Worm (Caenorhabditis elegans) whole organism, L4 larva: Measurements from ENCODE around the gene K09E4.4.

Experiments used
- D1046.2 ChIP-seq: fragments of 200-800 bp; sonication (Bioruptor generic); IDR thresholded peaks from 2 replicates; pipeline ENCODE4 v1.3.6; 2022; ENCODE audit warnings: missing genetic modification characterization, missing compliant biosample characterization
- F10B5.3 ChIP-seq: sonication (generic microtip); optimal IDR thresholded peaks from 2 replicates; lab custom pipeline; 2016; ENCODE audit warnings: mild to moderate bottlenecking, missing genetic modification characterization, missing compliant biosample characterization
- F26F4.8 ChIP-seq: fragments of 200-800 bp; sonication (Bioruptor generic); conservative IDR thresholded peaks from 2 replicates; pipeline ENCODE4 v1.3.6; 2022; ENCODE audit warnings: missing genetic modification characterization, missing compliant biosample characterization
- F37D6.2 ChIP-seq: sonication (generic microtip); optimal IDR thresholded peaks from 2 replicates; lab custom pipeline; 2016; ENCODE audit warnings: mild to moderate bottlenecking, missing genetic modification characterization, missing compliant biosample characterization
- F44E2.7 ChIP-seq: fragments of 200-800 bp; sonication (Bioruptor generic); IDR thresholded peaks from 2 replicates; pipeline ENCODE4 v2.1.2; 2022; ENCODE audit warnings: missing genetic modification characterization, missing compliant biosample characterization
- F49E8.2 ChIP-seq: sonication (generic microtip); optimal IDR thresholded peaks from 2 replicates; lab custom pipeline; 2016; ENCODE audit warnings: missing compliant biosample characterization, mild to moderate bottlenecking, missing genetic modification characterization, borderline replicate concordance
- T20F7.1 ChIP-seq: fragments of 200-800 bp; sonication (Bioruptor generic); optimal IDR thresholded peaks from 2 replicates; lab custom pipeline; 2018; ENCODE audit warnings: mild to moderate bottlenecking, missing genetic modification characterization, missing compliant biosample characterization
- T26A8.4 ChIP-seq: fragments of 200-800 bp; sonication (Bioruptor generic); IDR thresholded peaks from 2 replicates; pipeline ENCODE4 v1.3.6; 2022; ENCODE audit warnings: missing genetic modification characterization, missing compliant biosample characterization
- Y48G9A.11 ChIP-seq: fragments of 200-800 bp; sonication (Bioruptor generic); IDR thresholded peaks from 2 replicates; pipeline ENCODE4 v1.3.6; 2022; ENCODE audit warnings: missing genetic modification reagents, missing genetic modification characterization, missing compliant biosample characterization
- ZK337.2 ChIP-seq: fragments of 200-800 bp; sonication (Bioruptor generic); IDR thresholded peaks from 2 replicates; pipeline ENCODE4 v1.3.6; 2022; ENCODE audit warnings: missing genetic modification reagents, missing genetic modification characterization, missing compliant biosample characterization
- ZK546.5 ChIP-seq, 2 experiments: sonication (generic microtip); optimal IDR thresholded peaks; 2 replicates each; lab custom pipeline; 2017; ENCODE audit warnings: missing biosample characterization in 2 of 2, missing genetic modification characterization in 2 of 2
- aly-2 ChIP-seq: sonication (generic microtip); optimal IDR thresholded peaks from 2 replicates; lab custom pipeline; 2018; ENCODE audit warnings: missing biosample characterization, missing genetic modification characterization
- ceh-20 ChIP-seq: fragments of 200-800 bp; sonication (Bioruptor generic); IDR thresholded peaks from 2 replicates; pipeline ENCODE4 v1.3.6; 2022; ENCODE audit warnings: missing genetic modification reagents, missing genetic modification characterization, missing compliant biosample characterization
- ceh-28 ChIP-seq: fragments of 150-350 bp; optimal IDR thresholded peaks from 2 replicates; lab custom pipeline; 2014; ENCODE audit warnings: missing biosample characterization, missing genetic modification reagents, missing genetic modification characterization
- ceh-44 ChIP-seq: fragments of 200-800 bp; sonication (Bioruptor generic); IDR thresholded peaks from 2 replicates; pipeline ENCODE4 v1.3.6; 2022; ENCODE audit warnings: missing genetic modification reagents, missing genetic modification characterization, missing compliant biosample characterization
- ces-1 ChIP-seq: fragments of 150-350 bp; sonication (generic microtip); optimal IDR thresholded peaks from 4 replicates; lab custom pipeline; 2014; ENCODE audit warnings: missing biosample characterization, missing genetic modification reagents, missing genetic modification characterization
- cey-2 ChIP-seq: sonication (generic microtip); optimal IDR thresholded peaks from 3 replicates; lab custom pipeline; 2017; ENCODE audit warnings: missing genetic modification characterization, mild to moderate bottlenecking, missing compliant biosample characterization, antibody characterized with exemption, borderline replicate concordance; ENCODE audit not compliant: insufficient read depth
- ctbp-1 ChIP-seq: fragments of 200-800 bp; sonication (Bioruptor generic); IDR thresholded peaks from 2 replicates; pipeline ENCODE4 v1.3.6; 2022; ENCODE audit warnings: missing genetic modification reagents, missing genetic modification characterization, missing compliant biosample characterization
- daf-8 ChIP-seq: fragments of 200-800 bp; sonication (Bioruptor generic); IDR thresholded peaks from 2 replicates; pipeline ENCODE4 v1.3.6; 2022; ENCODE audit warnings: missing genetic modification characterization, missing compliant biosample characterization
- dve-1 ChIP-seq: sonication (generic microtip); optimal IDR thresholded peaks from 2 replicates; lab custom pipeline; 2017; ENCODE audit warnings: antibody characterized with exemption, mild to moderate bottlenecking, missing genetic modification characterization, missing compliant biosample characterization; ENCODE audit not compliant: insufficient read depth
- egl-43 ChIP-seq: fragments of 200-800 bp; sonication (Bioruptor generic); IDR thresholded peaks from 2 replicates; pipeline ENCODE4 v1.3.6; 2022; ENCODE audit warnings: missing genetic modification reagents, missing genetic modification characterization, missing compliant biosample characterization
- gei-8 ChIP-seq: fragments of 200-800 bp; sonication (Bioruptor generic); optimal IDR thresholded peaks from 2 replicates; lab custom pipeline; 2018; ENCODE audit warnings: mild to moderate bottlenecking, missing genetic modification characterization, missing compliant biosample characterization
- lim-7 ChIP-seq: fragments of 200-800 bp; sonication (Bioruptor generic); IDR thresholded peaks from 2 replicates; pipeline ENCODE4 v1.3.6; 2022; ENCODE audit warnings: missing genetic modification characterization, missing compliant biosample characterization
- lin-38 ChIP-seq: fragments of 200-800 bp; sonication (Bioruptor generic); IDR thresholded peaks from 2 replicates; pipeline ENCODE4 v1.3.6; 2022; ENCODE audit warnings: missing genetic modification reagents, missing genetic modification characterization, missing compliant biosample characterization
- lir-3 ChIP-seq: sonication (generic microtip); optimal IDR thresholded peaks from 2 replicates; lab custom pipeline; 2016; ENCODE audit warnings: mild to moderate bottlenecking, missing genetic modification characterization, missing compliant biosample characterization
- lsy-2 ChIP-seq, 2 experiments: fragments of 150-350 bp in 1 of 2; sonication (generic microtip) in 1 of 2; optimal IDR thresholded peaks; 2 replicates each; lab custom pipeline; 2014 to 2017; ENCODE audit warnings: missing biosample characterization in 2 of 2, missing genetic modification characterization in 2 of 2
- madf-9 ChIP-seq: fragments of 200-800 bp; sonication (Bioruptor generic); conservative IDR thresholded peaks from 2 replicates; pipeline ENCODE4 v1.3.6; 2022; ENCODE audit warnings: missing genetic modification reagents, missing genetic modification characterization, missing compliant biosample characterization
- nhr-28 ChIP-seq: fragments of 150-350 bp; optimal IDR thresholded peaks from 2 replicates; lab custom pipeline; 2014; ENCODE audit warnings: missing biosample characterization, missing genetic modification characterization
- nhr-6 ChIP-seq: fragments of 150-350 bp; optimal IDR thresholded peaks from 2 replicates; lab custom pipeline; 2014; ENCODE audit warnings: missing biosample characterization, missing genetic modification characterization
- spr-3 ChIP-seq: fragments of 200-800 bp; sonication (Bioruptor generic); optimal IDR thresholded peaks from 2 replicates; lab custom pipeline; 2018; ENCODE audit warnings: mild to moderate bottlenecking, missing genetic modification characterization, missing compliant biosample characterization
- tag-97 ChIP-seq: fragments of 200-800 bp; sonication (Bioruptor generic); IDR thresholded peaks from 2 replicates; pipeline ENCODE4 v1.3.6; 2022; ENCODE audit warnings: missing genetic modification characterization, missing compliant biosample characterization
- tra-1 ChIP-seq: fragments of 200-800 bp; sonication (Bioruptor generic); IDR thresholded peaks from 2 replicates; pipeline ENCODE4 v1.3.6; 2022; ENCODE audit warnings: missing genetic modification reagents, missing genetic modification characterization, missing compliant biosample characterization
- unc-62 ChIP-seq, 3 experiments: fragments of 150-350 bp in 1 of 3; sonication (generic microtip); optimal IDR thresholded peaks in 2 of 3; peaks in 1 of 3; 1 replicate in 1 of 3; 2 replicates in 2 of 3; lab custom pipeline; 2014 to 2017; ENCODE audit warnings: missing biosample characterization in 3 of 3, missing genetic modification characterization in 3 of 3, missing genetic modification reagents in 3 of 3, missing genotype in 1 of 3
- zag-1 ChIP-seq: fragments of 150-350 bp; optimal IDR thresholded peaks from 2 replicates; lab custom pipeline; 2014; ENCODE audit warnings: missing biosample characterization, missing genetic modification characterization

The K09E4.4 gene

ce11 chrII:14106164-14106563, 15.8 kb downstream of the K09E4.4 start:
- TF ChIP-seq tag-97 (GFP tag; lab: Robert Waterston, UW) (no peak), unc-62 (GFP tag; optimal IDR thresholded peaks at IDR 0.05 in 1 of 2; lab: Kevin White, UChicago) (peak in 1 of 2 experiments; percentile 80), unc-62 (tag; optimal IDR thresholded peaks at IDR 0.05; lab: Kevin White, UChicago) (no peak)

ce11 chrII:14104470-14104869, 17.5 kb downstream of the K09E4.4 start, which contains the start of gene gur-4:
TSS of gene gur-4 (plus strand) at chrII:14104770.
- TF ChIP-seq tag-97 (GFP tag; lab: Robert Waterston, UW) (no peak), zag-1 (no peak), lin-38 (no peak), tra-1 (GFP tag; lab: Robert Waterston, UW) (no peak), egl-43 (no peak), T20F7.1 (no peak), gei-8 (GFP tag; lab: Kevin White, UChicago) (no peak), daf-8 (GFP tag; lab: Robert Waterston, UW) (no peak), F49E8.2 (tag; lab: Kevin White, UChicago) (no peak), ZK337.2 (GFP tag; lab: Robert Waterston, UW) (no peak), nhr-28 (tag; lab: Kevin White, UChicago) (no peak), ZK546.5 (tag; optimal IDR thresholded peaks at IDR 0.05; lab: Kevin White, UChicago) (no peak), spr-3 (GFP tag; lab: Kevin White, UChicago) (no peak), lim-7 (GFP tag; lab: Robert Waterston, UW) (no peak)

- TF ChIP-seq ces-1 (GFP tag; lab: Kevin White, UChicago) (no peak), unc-62 (GFP tag; optimal IDR thresholded peaks at IDR 0.05 in 1 of 2; lab: Kevin White, UChicago) (peak in 1 of 2 experiments; percentile 29), unc-62 (tag; optimal IDR thresholded peaks at IDR 0.05; lab: Kevin White, UChicago) (no peak)
- TF ChIP-seq, all 104 proteins: peak for 1
These were observed 19.9 kb downstream of the K09E4.4 start for ce11 chrII:14102112-14102511.

- no peak for TF ChIP-seq madf-9
- TF ChIP-seq tag-97 (GFP tag; lab: Robert Waterston, UW), result no peak
- TF ChIP-seq cey-2, result no peak
- TF ChIP-seq T26A8.4 (GFP tag; lab: Robert Waterston, UW), result no peak
- no peak for TF ChIP-seq dve-1 (tag; lab: Kevin White, UChicago)
- no peak for TF ChIP-seq ceh-28 (tag; lab: Kevin White, UChicago)
- TF ChIP-seq F37D6.2 (tag; lab: Kevin White, UChicago), result no peak
- TF ChIP-seq aly-2 (tag; lab: Kevin White, UChicago), result no peak
- no peak for TF ChIP-seq lir-3
- TF ChIP-seq D1046.2 (GFP tag; lab: Robert Waterston, UW), result no peak
- TF ChIP-seq nhr-6 (tag; lab: Kevin White, UChicago), result no peak
- TF ChIP-seq F44E2.7, result no peak
These were observed 21.0 kb downstream of the K09E4.4 start, which contains the start of gene bkip-1 for ce11 chrII:14100963-14101362. TSS of gene bkip-1 (plus strand) at chrII:14101263.

ce11 chrII:14098348-14098747, 23.6 kb downstream of the K09E4.4 start:
- TF ChIP-seq ceh-44 (GFP tag; lab: Robert Waterston, UW) (no peak), F10B5.3 (no peak), tag-97 (GFP tag; lab: Robert Waterston, UW) (no peak), ceh-20 (GFP tag; lab: Robert Waterston, UW) (no peak), ctbp-1 (no peak), lsy-2 (tag; optimal IDR thresholded peaks at IDR 0.05; lab: Kevin White, UChicago) (no peak), Y48G9A.11 (no peak), F26F4.8 (no peak)
- TF ChIP-seq, all 104 proteins: peak for 0
